Fruit fly (Drosophila melanogaster) whole organism, embryonic: ENCODE results near the gene Sar1.

Experiments
- B-H2 ChIP-seq: fragments of 200-800 bp; sonication (Bioruptor generic); optimal IDR thresholded peaks from 2 replicates; lab custom pipeline; 2018; ENCODE audit warnings: missing biosample characterization, mild to moderate bottlenecking, missing genetic modification characterization
- CG10267 ChIP-seq: fragments of 200-800 bp; sonication (Bioruptor generic); optimal IDR thresholded peaks from 2 replicates; lab custom pipeline; 2018; ENCODE audit warnings: missing biosample characterization, mild to moderate bottlenecking, missing genetic modification characterization, moderate library complexity
- CG10654 ChIP-seq: fragments of 200-800 bp; sonication (Bioruptor generic); optimal IDR thresholded peaks from 2 replicates; lab custom pipeline; 2016; ENCODE audit warnings: missing biosample characterization, missing genetic modification characterization
- CG11560 ChIP-seq: fragments of 200-800 bp; sonication (Bioruptor generic); IDR thresholded peaks from 3 replicates; pipeline ENCODE4 v1.3.6; 2022; ENCODE audit warnings: missing biosample characterization, missing genetic modification characterization
- CG12659 ChIP-seq: fragments of 200-800 bp; sonication (Bioruptor generic); optimal IDR thresholded peaks from 3 replicates; lab custom pipeline; 2017; ENCODE audit warnings: mild to moderate bottlenecking, missing biosample characterization, missing genetic modification reagents, missing genetic modification characterization
- CG14710 ChIP-seq: fragments of 200-800 bp; sonication (Bioruptor generic); optimal IDR thresholded peaks from 3 replicates; lab custom pipeline; 2019; ENCODE audit warnings: missing biosample characterization, mild to moderate bottlenecking, missing genetic modification characterization, moderate library complexity
- CG15514 ChIP-seq: fragments of 200-800 bp; sonication (Bioruptor generic); optimal IDR thresholded peaks from 3 replicates; lab custom pipeline; 2017; ENCODE audit warnings: missing biosample characterization, missing genetic modification characterization, mild to moderate bottlenecking, moderate library complexity, missing genetic modification reagents
- CG16815 ChIP-seq: fragments of 200-800 bp; sonication (Bioruptor generic); optimal IDR thresholded peaks from 3 replicates; lab custom pipeline; 2017; ENCODE audit warnings: missing biosample characterization, mild to moderate bottlenecking, missing genetic modification characterization
- CG17359 ChIP-seq: fragments of 200-800 bp; sonication (Bioruptor generic); optimal IDR thresholded peaks from 3 replicates; lab custom pipeline; 2018; ENCODE audit warnings: missing biosample characterization, mild to moderate bottlenecking, missing genetic modification characterization, moderate library complexity
- CG18011 ChIP-seq: fragments of 200-800 bp; sonication (Bioruptor generic); optimal IDR thresholded peaks from 2 replicates; lab custom pipeline; 2017; ENCODE audit warnings: missing biosample characterization, missing genetic modification characterization, mild to moderate bottlenecking, moderate library complexity, missing genotype
- CG18599 ChIP-seq: fragments of 200-800 bp; sonication (Bioruptor generic); optimal IDR thresholded peaks from 3 replicates; lab custom pipeline; 2017; ENCODE audit warnings: missing biosample characterization, missing genetic modification characterization, mild to moderate bottlenecking, moderate library complexity, missing genetic modification reagents
- CG30020 ChIP-seq: fragments of 200-800 bp; optimal IDR thresholded peaks from 2 replicates; lab custom pipeline; 2019; ENCODE audit warnings: missing biosample characterization, mild to moderate bottlenecking, missing genetic modification characterization, moderate library complexity
- CG3281 ChIP-seq: fragments of 200-800 bp; sonication (Bioruptor generic); optimal IDR thresholded peaks from 3 replicates; lab custom pipeline; 2017; ENCODE audit warnings: missing biosample characterization, mild to moderate bottlenecking, missing genetic modification characterization
- CG6689 ChIP-seq: fragments of 200-800 bp; sonication (Bioruptor generic); IDR thresholded peaks from 2 replicates; pipeline ENCODE4 v1.3.6; 2022; ENCODE audit warnings: missing biosample characterization, missing genetic modification characterization
- CG8281 ChIP-seq: fragments of 200-800 bp; sonication (Bioruptor generic); optimal IDR thresholded peaks from 2 replicates; lab custom pipeline; 2018; ENCODE audit warnings: missing biosample characterization, mild to moderate bottlenecking, missing genetic modification characterization, moderate library complexity
- CHES-1-like ChIP-seq: fragments of 200-800 bp; sonication (Bioruptor generic); optimal IDR thresholded peaks from 2 replicates; lab custom pipeline; 2016; ENCODE audit warnings: missing biosample characterization, missing genetic modification characterization
- CTCF ChIP-seq: fragments of 200-800 bp; sonication (Bioruptor generic); optimal IDR thresholded peaks from 2 replicates; lab custom pipeline; 2017; ENCODE audit warnings: missing biosample characterization, mild to moderate bottlenecking, missing genetic modification characterization, moderate library complexity
- CoRest ChIP-seq: fragments of 200-800 bp; sonication (Bioruptor generic); optimal IDR thresholded peaks from 3 replicates; lab custom pipeline; 2018; ENCODE audit warnings: missing biosample characterization, mild to moderate bottlenecking, missing genetic modification characterization, moderate library complexity
- D19A ChIP-seq: fragments of 200-800 bp; optimal IDR thresholded peaks from 3 replicates; lab custom pipeline; 2019; ENCODE audit warnings: missing biosample characterization, mild to moderate bottlenecking, missing genetic modification characterization, moderate library complexity
- E2f1 ChIP-seq: fragments of 200-800 bp; sonication (Bioruptor generic); IDR thresholded peaks from 2 replicates; pipeline ENCODE4 v1.3.6; 2022; ENCODE audit warnings: missing biosample characterization, missing genetic modification characterization
- E2f2 ChIP-seq: fragments of 200-800 bp; sonication (Bioruptor generic); IDR thresholded peaks from 2 replicates; pipeline ENCODE4 v1.3.6; 2022; ENCODE audit warnings: missing biosample characterization, missing genetic modification characterization
- Ets65A ChIP-seq: fragments of 200-800 bp; sonication (Bioruptor generic); peaks from one replicate; lab custom pipeline; 2016; ENCODE audit warnings: missing biosample characterization, missing genetic modification characterization
- Ets97D ChIP-seq: fragments of 200-800 bp; sonication (Bioruptor generic); optimal IDR thresholded peaks from 3 replicates; lab custom pipeline; 2016; ENCODE audit warnings: missing biosample characterization, missing genetic modification characterization
- Hr3 ChIP-seq: fragments of 200-800 bp; sonication (Bioruptor generic); optimal IDR thresholded peaks from 3 replicates; lab custom pipeline; 2016; ENCODE audit warnings: missing biosample characterization, missing genetic modification characterization
- MBD-R2 ChIP-seq: fragments of 200-800 bp; sonication (Bioruptor generic); IDR thresholded peaks from 2 replicates; pipeline ENCODE4 v1.3.6; 2022; ENCODE audit warnings: missing biosample characterization, missing genetic modification characterization
- MESR4 ChIP-seq: fragments of 200-800 bp; sonication (Bioruptor generic); optimal IDR thresholded peaks from 2 replicates; lab custom pipeline; 2018; ENCODE audit warnings: missing biosample characterization, mild to moderate bottlenecking, missing genetic modification characterization, moderate library complexity
- Med ChIP-seq: fragments of 200-800 bp; sonication (Bioruptor generic); peaks from one replicate; lab custom pipeline; 2016; ENCODE audit warnings: missing biosample characterization, missing genetic modification characterization, mild to moderate bottlenecking, inconsistent platforms, moderate library complexity
- Neu2 ChIP-seq: fragments of 200-800 bp; sonication (Bioruptor generic); optimal IDR thresholded peaks from 3 replicates; lab custom pipeline; 2016; ENCODE audit warnings: missing biosample characterization, missing genetic modification characterization, borderline replicate concordance
- YL-1 ChIP-seq: fragments of 200-800 bp; sonication (Bioruptor generic); optimal IDR thresholded peaks from 3 replicates; lab custom pipeline; 2017; ENCODE audit warnings: missing biosample characterization, mild to moderate bottlenecking, missing genetic modification characterization
- amos ChIP-seq: fragments of 200-800 bp; sonication (Bioruptor generic); IDR thresholded peaks from 2 replicates; pipeline ENCODE4 v1.3.6; 2022; ENCODE audit warnings: missing biosample characterization, missing genetic modification characterization; ENCODE audit not compliant: partially characterized antibody
- ato ChIP-seq: fragments of 200-800 bp; sonication (Bioruptor generic); IDR thresholded peaks from 2 replicates; pipeline ENCODE4 v1.3.6; 2022; ENCODE audit warnings: missing biosample characterization, missing genetic modification characterization; ENCODE audit not compliant: partially characterized antibody
- eyg ChIP-seq: fragments of 200-800 bp; sonication (Bioruptor generic); optimal IDR thresholded peaks from 3 replicates; lab custom pipeline; 2016; ENCODE audit warnings: missing biosample characterization, missing genetic modification characterization
- fd64A ChIP-seq: fragments of 200-800 bp; sonication (Bioruptor generic); optimal IDR thresholded peaks from 3 replicates; lab custom pipeline; 2018; ENCODE audit warnings: missing biosample characterization, mild to moderate bottlenecking, missing genetic modification characterization
- h ChIP-seq: fragments of >200 bp; optimal IDR thresholded peaks from 2 replicates; lab custom pipeline; 2017
- hb ChIP-seq: fragments of 200-800 bp; sonication (Bioruptor generic); IDR thresholded peaks from 3 replicates; pipeline ENCODE4 v1.3.6; 2022; ENCODE audit warnings: missing biosample characterization, missing genetic modification characterization; ENCODE audit not compliant: partially characterized antibody
- hbn ChIP-seq: fragments of 200-800 bp; sonication (Bioruptor generic); IDR thresholded peaks from 2 replicates; pipeline ENCODE4 v1.3.6; 2022; ENCODE audit warnings: missing biosample characterization, missing genetic modification characterization; ENCODE audit not compliant: partially characterized antibody
- inv ChIP-seq: fragments of 200-800 bp; sonication (Bioruptor generic); IDR thresholded peaks from 2 replicates; pipeline ENCODE4 v1.3.6; 2022; ENCODE audit warnings: missing biosample characterization, missing genetic modification characterization; ENCODE audit not compliant: partially characterized antibody
- luna ChIP-seq: fragments of 200-800 bp; sonication (Bioruptor generic); optimal IDR thresholded peaks from 2 replicates; lab custom pipeline; 2016; ENCODE audit warnings: missing biosample characterization, missing genetic modification characterization
- peb ChIP-seq: fragments of 200-800 bp; sonication (Bioruptor generic); IDR thresholded peaks from 2 replicates; pipeline ENCODE4 v1.3.6; 2022; ENCODE audit warnings: missing biosample characterization, missing genetic modification characterization
- phol ChIP-seq: fragments of 200-800 bp; sonication (Bioruptor generic); optimal IDR thresholded peaks from 3 replicates; lab custom pipeline; 2018; ENCODE audit warnings: missing biosample characterization, mild to moderate bottlenecking, missing genetic modification characterization, moderate library complexity
- psq ChIP-seq: fragments of 200-800 bp; sonication (Bioruptor generic); optimal IDR thresholded peaks from 2 replicates; lab custom pipeline; 2017; ENCODE audit warnings: missing biosample characterization, missing genetic modification characterization
- sens ChIP-seq: fragments of 200-800 bp; sonication (Bioruptor generic); peaks from one replicate; lab custom pipeline; 2016; ENCODE audit warnings: missing biosample characterization, missing genetic modification characterization
- slbo ChIP-seq: fragments of 200-800 bp; sonication (Bioruptor generic); IDR thresholded peaks from 2 replicates; pipeline ENCODE4 v1.3.6; 2022; ENCODE audit warnings: missing biosample characterization, missing genetic modification characterization
- slp2 ChIP-seq: fragments of 200-800 bp; sonication (Bioruptor generic); optimal IDR thresholded peaks from 2 replicates; lab custom pipeline; 2016; ENCODE audit warnings: missing biosample characterization, missing genetic modification characterization
- tll ChIP-seq, 2 experiments: fragments of 200-800 bp in 1 of 2; fragments of >200 bp in 1 of 2; sonication (Bioruptor generic) in 1 of 2; optimal IDR thresholded peaks; 2 replicates each; lab custom pipeline; 2017 to 2019; ENCODE audit warnings: missing biosample characterization in 2 of 2, missing genetic modification characterization in 2 of 2, mild to moderate bottlenecking in 1 of 2, moderate library complexity in 1 of 2
- trem ChIP-seq: fragments of 200-800 bp; optimal IDR thresholded peaks from 3 replicates; lab custom pipeline; 2019; ENCODE audit warnings: missing biosample characterization, mild to moderate bottlenecking, missing genetic modification characterization, moderate library complexity
- unc-4 ChIP-seq: fragments of 200-800 bp; sonication (Bioruptor generic); IDR thresholded peaks from 2 replicates; pipeline ENCODE4 v1.3.6; 2022; ENCODE audit warnings: missing biosample characterization, missing genetic modification characterization; ENCODE audit not compliant: partially characterized antibody
- zen2 ChIP-seq: fragments of 200-800 bp; sonication (Bioruptor generic); IDR thresholded peaks from 3 replicates; pipeline ENCODE4 v1.3.6; 2022; ENCODE audit warnings: missing biosample characterization, missing genetic modification characterization; ENCODE audit not compliant: partially characterized antibody

The Sar1 gene

DNA sequence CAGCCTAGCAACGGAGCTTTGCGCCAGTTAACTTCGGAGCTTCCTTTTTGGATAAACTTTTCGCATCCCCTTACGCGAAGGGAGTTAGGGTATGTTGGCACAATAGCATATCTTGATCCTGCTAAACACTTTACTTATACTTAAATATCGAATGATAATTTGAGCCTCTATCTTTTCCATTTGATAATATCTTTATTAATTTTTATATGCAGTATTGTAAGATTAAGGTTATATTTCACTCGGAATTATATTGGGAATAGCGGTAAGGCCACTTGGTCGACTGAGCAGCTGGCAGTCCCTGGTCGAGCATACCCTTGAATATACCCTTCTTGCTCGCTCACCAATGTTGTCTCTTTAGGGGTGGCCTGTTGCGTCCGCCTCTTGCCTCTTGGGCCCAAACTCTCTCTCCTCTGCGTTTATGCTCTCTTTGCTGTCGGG, 12.3 kb downstream of the Sar1 start (continued):
- TF ChIP-seq D19A = peak; percentile 75
- peak; percentile 7 for TF ChIP-seq CG14710 (tag; lab: Kevin White, UChicago)
- peak; percentile 54 for TF ChIP-seq E2f2 (GFP tag; lab: Robert Waterston, UW)
- no peak for TF ChIP-seq CG8281 (tag; lab: Kevin White, UChicago)
- TF ChIP-seq CG16815 = peak; percentile 47
- no peak for TF ChIP-seq hbn (GFP tag; lab: Robert Waterston, UW)
- peak; percentile 40 for TF ChIP-seq Hr3 (GFP tag; lab: Kevin White, UChicago)
- peak; percentile 92 for TF ChIP-seq slbo (GFP tag; lab: Robert Waterston, UW)
- TF ChIP-seq peb = 0 out of 2 replicates have a peak, but pooled peaks have one; percentile 39
- peak; percentile 59 for TF ChIP-seq CG12659 (GFP tag; lab: Kevin White, UChicago)
- TF ChIP-seq luna = no peak
- no peak for TF ChIP-seq psq (GFP tag; lab: Kevin White, UChicago)
- no peak for TF ChIP-seq hb (GFP tag; lab: Robert Waterston, UW)
- no peak for TF ChIP-seq Neu2 (GFP tag; lab: Kevin White, UChicago)
- TF ChIP-seq CG30020 = peak; percentile 6
- TF ChIP-seq sens (GFP tag; lab: Kevin White, UChicago) = peak; percentile 95
- TF ChIP-seq B-H2 (GFP tag; lab: Kevin White, UChicago) = peak; percentile 36
- TF ChIP-seq tll (GFP tag; optimal IDR thresholded peaks at IDR 0.05; lab: Kevin White, UChicago) = no peak
- TF ChIP-seq slp2 (GFP tag; lab: Kevin White, UChicago) = no peak
- TF ChIP-seq CG6689 (GFP tag; lab: Robert Waterston, UW) = peak; percentile 80
- no peak for TF ChIP-seq CG18011
- TF ChIP-seq eyg (GFP tag; lab: Kevin White, UChicago) = peak; percentile 45
- TF ChIP-seq Ets65A (GFP tag; lab: Kevin White, UChicago) = peak; percentile 87
- peak; percentile 69 for TF ChIP-seq CG3281 (GFP tag; lab: Kevin White, UChicago)
- peak; percentile 50 for TF ChIP-seq CG17359 (tag; lab: Kevin White, UChicago)
- TF ChIP-seq h (lab: Kevin White, UChicago) = no peak
- TF ChIP-seq E2f1 (GFP tag; lab: Robert Waterston, UW) = peak; percentile 60

DNA sequence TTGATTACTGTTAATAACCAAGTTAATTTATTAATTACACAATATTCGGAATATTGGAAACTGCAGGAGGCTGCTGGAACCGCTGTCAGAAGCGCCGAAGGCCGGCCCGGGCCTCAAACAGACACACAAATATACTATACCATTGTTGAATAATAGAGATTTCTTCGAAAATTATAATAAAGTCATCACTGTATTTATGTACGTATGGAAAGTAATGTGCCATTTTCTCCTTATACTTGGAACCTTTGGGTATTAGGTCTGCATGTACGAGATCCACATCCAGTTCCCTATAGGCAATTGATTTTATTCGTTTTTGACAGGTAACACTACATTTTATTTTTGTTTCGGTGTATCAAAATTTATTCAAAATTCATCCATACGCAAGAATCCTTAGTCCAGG, 16.1 kb downstream of the Sar1 start, which contains the start of gene CG7069:
Gene CG7069 (plus strand): TSS at position 301 of the 400 bp plus-strand sequence.
- TF ChIP-seq sens (GFP tag; lab: Kevin White, UChicago) = peak; percentile 0
- TF ChIP-seq fd64A (GFP tag; lab: Kevin White, UChicago) = no peak

DNA sequence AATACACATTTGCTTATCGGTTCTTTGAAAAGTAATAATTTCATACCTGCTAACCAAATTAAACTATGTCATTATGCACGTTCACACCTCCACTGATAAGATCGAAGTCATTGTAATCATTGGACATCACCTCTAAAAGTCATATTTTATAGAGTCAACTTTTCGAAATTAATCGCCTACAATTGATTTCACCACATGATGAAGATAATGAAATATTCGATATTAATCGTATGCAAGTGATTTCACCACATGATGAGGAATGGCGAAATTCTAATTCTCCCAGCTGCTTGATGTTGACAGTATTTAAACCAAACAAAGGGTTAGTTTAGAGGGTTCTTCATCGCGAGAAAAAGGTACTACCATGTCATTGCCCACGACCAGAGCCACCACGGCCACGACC, 19.2 kb downstream of the Sar1 start, which contains the start of gene CG18596:
Gene CG18596 (plus strand): TSS at position 250 of the 400 bp plus-strand sequence.
- TF ChIP-seq CG11560 (tag; lab: Robert Waterston, UW) (no peak), zen2 (GFP tag; lab: Robert Waterston, UW) (peak; percentile 92), unc-4 (peak; percentile 95), E2f2 (GFP tag; lab: Robert Waterston, UW) (peak; percentile 86), CG10654 (no peak), Ets97D (GFP tag; lab: Kevin White, UChicago) (peak; percentile 37), phol (tag; lab: Kevin White, UChicago) (peak; percentile 67), CHES-1-like (no peak), inv (GFP tag; lab: Robert Waterston, UW) (peak; percentile 88), Med (peak; percentile 55), MESR4 (GFP tag; lab: Kevin White, UChicago) (peak; percentile 60), CoRest (tag; lab: Kevin White, UChicago) (peak; percentile 35), YL-1 (GFP tag; lab: Kevin White, UChicago) (peak; percentile 56), CG10267 (tag; lab: Kevin White, UChicago) (peak; percentile 33), MBD-R2 (GFP tag; lab: Robert Waterston, UW) (peak; percentile 52; the same call in 1 of the 2 replicates), ato (GFP tag; lab: Robert Waterston, UW) (peak; percentile 84), CG15514 (peak; percentile 29), amos (GFP tag; lab: Robert Waterston, UW) (peak; percentile 88), trem (tag; lab: Kevin White, UChicago) (peak; percentile 64), CG18599 (GFP tag; lab: Kevin White, UChicago) (no peak), CTCF (GFP tag; lab: Kevin White, UChicago) (peak; percentile 20)
